Fruit fly (Drosophila melanogaster) whole organism, embryonic: ENCODE measurements around the gene scyl.

Source experiments
- CG10462 ChIP-seq: fragments of 200-800 bp; sonication (Bioruptor generic); optimal IDR thresholded peaks from 2 replicates; lab custom pipeline; 2016; ENCODE audit warnings: missing biosample characterization, missing genetic modification characterization
- CG11560 ChIP-seq: fragments of 200-800 bp; sonication (Bioruptor generic); IDR thresholded peaks from 3 replicates; pipeline ENCODE4 v1.3.6; 2022; ENCODE audit warnings: missing biosample characterization, missing genetic modification characterization
- CG11696 ChIP-seq: fragments of 200-800 bp; sonication (Bioruptor generic); IDR thresholded peaks from 2 replicates; pipeline ENCODE4 v1.3.6; 2022; ENCODE audit warnings: missing biosample characterization, missing genetic modification characterization
- CG12659 ChIP-seq: fragments of 200-800 bp; sonication (Bioruptor generic); optimal IDR thresholded peaks from 3 replicates; lab custom pipeline; 2017; ENCODE audit warnings: mild to moderate bottlenecking, missing biosample characterization, missing genetic modification reagents, missing genetic modification characterization
- CG14014 ChIP-seq: fragments of 200-800 bp; sonication (Bioruptor generic); IDR thresholded peaks from 2 replicates; pipeline ENCODE4 v1.3.6; 2022; ENCODE audit warnings: missing biosample characterization, missing genetic modification characterization
- CG14710 ChIP-seq: fragments of 200-800 bp; sonication (Bioruptor generic); optimal IDR thresholded peaks from 3 replicates; lab custom pipeline; 2019; ENCODE audit warnings: missing biosample characterization, mild to moderate bottlenecking, missing genetic modification characterization, moderate library complexity
- CG17328 ChIP-seq: fragments of 200-800 bp; sonication (Bioruptor generic); IDR thresholded peaks from 2 replicates; pipeline ENCODE4 v1.3.6; 2022; ENCODE audit warnings: missing biosample characterization, missing genetic modification characterization
- CG17359 ChIP-seq: fragments of 200-800 bp; sonication (Bioruptor generic); optimal IDR thresholded peaks from 3 replicates; lab custom pipeline; 2018; ENCODE audit warnings: missing biosample characterization, mild to moderate bottlenecking, missing genetic modification characterization, moderate library complexity
- CG2202 ChIP-seq: fragments of 200-800 bp; sonication (Bioruptor generic); optimal IDR thresholded peaks from 2 replicates; lab custom pipeline; 2018; ENCODE audit warnings: missing biosample characterization, mild to moderate bottlenecking, missing genetic modification characterization
- CG32772 ChIP-seq: fragments of 200-800 bp; sonication (Bioruptor generic); IDR thresholded peaks from 2 replicates; pipeline ENCODE4 v1.3.6; 2022; ENCODE audit warnings: missing biosample characterization, missing genetic modification characterization
- CG34422 ChIP-seq: fragments of 200-800 bp; sonication (Bioruptor generic); IDR thresholded peaks from 3 replicates; pipeline ENCODE4 v1.3.6; 2022; ENCODE audit warnings: missing biosample characterization, missing genetic modification characterization
- CG3847 ChIP-seq: fragments of 200-800 bp; sonication (Bioruptor generic); IDR thresholded peaks from 2 replicates; pipeline ENCODE4 v1.3.6; 2022; ENCODE audit warnings: missing biosample characterization, missing genetic modification characterization
- CG5953 ChIP-seq: fragments of 200-800 bp; sonication (Bioruptor generic); IDR thresholded peaks from 2 replicates; pipeline ENCODE4 v1.3.6; 2022; ENCODE audit warnings: missing biosample characterization, missing genetic modification characterization
- CG9215 ChIP-seq: fragments of 200-800 bp; sonication (Bioruptor generic); IDR thresholded peaks from 2 replicates; pipeline ENCODE4 v1.3.6; 2022; ENCODE audit warnings: missing biosample characterization, missing genetic modification characterization
- CG9876 ChIP-seq: fragments of 200-800 bp; sonication (Bioruptor generic); optimal IDR thresholded peaks from 2 replicates; lab custom pipeline; 2016; ENCODE audit warnings: missing biosample characterization, missing genetic modification characterization
- CoRest ChIP-seq: fragments of 200-800 bp; sonication (Bioruptor generic); optimal IDR thresholded peaks from 3 replicates; lab custom pipeline; 2018; ENCODE audit warnings: missing biosample characterization, mild to moderate bottlenecking, missing genetic modification characterization, moderate library complexity
- D ChIP-seq, 2 experiments: fragments of 200-800 bp in 1 of 2; fragments of >200 bp in 1 of 2; sonication (Bioruptor generic) in 1 of 2; optimal IDR thresholded peaks; 2 replicates in 1 of 2; 3 replicates in 1 of 2; lab custom pipeline; 2017; ENCODE audit warnings: mild to moderate bottlenecking in 1 of 2, missing biosample characterization in 1 of 2, missing genetic modification characterization in 1 of 2, missing genetic modification reagents in 1 of 2
- D19A ChIP-seq: fragments of 200-800 bp; optimal IDR thresholded peaks from 3 replicates; lab custom pipeline; 2019; ENCODE audit warnings: missing biosample characterization, mild to moderate bottlenecking, missing genetic modification characterization, moderate library complexity
- Ets65A ChIP-seq: fragments of 200-800 bp; sonication (Bioruptor generic); peaks from one replicate; lab custom pipeline; 2016; ENCODE audit warnings: missing biosample characterization, missing genetic modification characterization
- GATAe ChIP-seq: fragments of 200-800 bp; sonication (Bioruptor generic); conservative IDR thresholded peaks from 2 replicates; pipeline ENCODE4 v1.3.6; 2022; ENCODE audit warnings: missing biosample characterization, missing genetic modification characterization
- Lhr ChIP-seq: fragments of 200-800 bp; sonication (Bioruptor generic); optimal IDR thresholded peaks from 3 replicates; lab custom pipeline; 2017; ENCODE audit warnings: mild to moderate bottlenecking, missing biosample characterization, missing genetic modification reagents, missing genetic modification characterization
- NC2α ChIP-seq: fragments of 200-800 bp; sonication (Bioruptor generic); optimal IDR thresholded peaks from 2 replicates; lab custom pipeline; 2016; ENCODE audit warnings: missing biosample characterization, missing genetic modification characterization
- NFAT ChIP-seq: fragments of 200-800 bp; sonication (Bioruptor generic); IDR thresholded peaks from 2 replicates; pipeline ENCODE4 v1.3.6; 2022; ENCODE audit warnings: missing biosample characterization, missing genetic modification characterization
- Oaz ChIP-seq: fragments of 200-800 bp; sonication (Bioruptor generic); IDR thresholded peaks from 2 replicates; pipeline ENCODE4 v1.3.6; 2022; ENCODE audit warnings: missing biosample characterization, missing genetic modification characterization
- Ravus ChIP-seq: fragments of 200-800 bp; sonication (Bioruptor generic); IDR thresholded peaks from 2 replicates; pipeline ENCODE4 v1.3.6; 2022; ENCODE audit warnings: missing biosample characterization, missing genetic modification characterization
- Scr ChIP-seq: fragments of 200-800 bp; sonication (Bioruptor generic); IDR thresholded peaks from 2 replicates; pipeline ENCODE4 v1.3.6; 2022; ENCODE audit warnings: missing biosample characterization, missing genetic modification characterization; ENCODE audit not compliant: partially characterized antibody
- Spps ChIP-seq: fragments of 200-800 bp; sonication (Bioruptor generic); optimal IDR thresholded peaks from 2 replicates; lab custom pipeline; 2018; ENCODE audit warnings: missing biosample characterization, mild to moderate bottlenecking, missing genetic modification characterization
- Xrp1 ChIP-seq: fragments of 200-800 bp; sonication (Bioruptor generic); IDR thresholded peaks from 2 replicates; pipeline ENCODE4 v1.3.6; 2022; ENCODE audit warnings: missing biosample characterization, missing genetic modification characterization
- bowl ChIP-seq: fragments of 200-800 bp; sonication (Bioruptor generic); IDR thresholded peaks from 2 replicates; pipeline ENCODE4 v1.3.6; 2022; ENCODE audit warnings: missing biosample characterization, missing genetic modification characterization
- cas ChIP-seq: fragments of 200-800 bp; sonication (Bioruptor generic); IDR thresholded peaks from 2 replicates; pipeline ENCODE4 v1.3.6; 2022; ENCODE audit warnings: missing biosample characterization, missing genetic modification characterization
- chm ChIP-seq: fragments of 200-800 bp; sonication (Bioruptor generic); IDR thresholded peaks from 2 replicates; pipeline ENCODE4 v1.3.6; 2022; ENCODE audit warnings: missing biosample characterization, missing genetic modification characterization
- crc ChIP-seq: fragments of 200-800 bp; sonication (Bioruptor generic); optimal IDR thresholded peaks from 2 replicates; lab custom pipeline; 2016; ENCODE audit warnings: missing biosample characterization, missing genetic modification characterization
- crp ChIP-seq, 2 experiments: fragments of 200-800 bp; sonication (Bioruptor generic); optimal IDR thresholded peaks; 2 replicates in 1 of 2; 3 replicates in 1 of 2; lab custom pipeline; 2017; ENCODE audit warnings: missing biosample characterization in 2 of 2, missing genetic modification characterization in 2 of 2, mild to moderate bottlenecking in 1 of 2, moderate library complexity in 1 of 2
- dmrt11E ChIP-seq: fragments of 200-800 bp; sonication (Bioruptor generic); optimal IDR thresholded peaks from 3 replicates; lab custom pipeline; 2018; ENCODE audit warnings: missing biosample characterization, mild to moderate bottlenecking, missing genetic modification characterization, moderate library complexity
- exex ChIP-seq: fragments of 200-800 bp; sonication (Bioruptor generic); optimal IDR thresholded peaks from 4 replicates; lab custom pipeline; 2018; ENCODE audit warnings: missing biosample characterization, mild to moderate bottlenecking, missing genetic modification characterization, moderate library complexity
- ftz-f1 ChIP-seq: fragments of 200-800 bp; sonication (Bioruptor generic); optimal IDR thresholded peaks from 2 replicates; lab custom pipeline; 2016; ENCODE audit warnings: missing biosample characterization, missing genetic modification characterization
- gsb ChIP-seq: fragments of 200-800 bp; sonication (Bioruptor generic); IDR thresholded peaks from 2 replicates; pipeline ENCODE4 v1.3.6; 2022; ENCODE audit warnings: missing biosample characterization, missing genetic modification characterization
- hth ChIP-seq: fragments of >200 bp; optimal IDR thresholded peaks from 2 replicates; lab custom pipeline; 2017; ENCODE audit warnings: inconsistent platforms
- ind ChIP-seq: fragments of 200-800 bp; sonication (Bioruptor generic); optimal IDR thresholded peaks from 3 replicates; lab custom pipeline; 2016; ENCODE audit warnings: missing biosample characterization, missing genetic modification characterization
- inv ChIP-seq: fragments of 200-800 bp; sonication (Bioruptor generic); IDR thresholded peaks from 2 replicates; pipeline ENCODE4 v1.3.6; 2022; ENCODE audit warnings: missing biosample characterization, missing genetic modification characterization; ENCODE audit not compliant: partially characterized antibody
- ken ChIP-seq: fragments of 200-800 bp; sonication (Bioruptor generic); IDR thresholded peaks from 3 replicates; pipeline ENCODE4 v1.3.6; 2022; ENCODE audit warnings: missing biosample characterization, missing genetic modification characterization
- luna ChIP-seq: fragments of 200-800 bp; sonication (Bioruptor generic); optimal IDR thresholded peaks from 2 replicates; lab custom pipeline; 2016; ENCODE audit warnings: missing biosample characterization, missing genetic modification characterization
- pros ChIP-seq: fragments of 200-800 bp; sonication (Bioruptor generic); optimal IDR thresholded peaks from 3 replicates; lab custom pipeline; 2019; ENCODE audit warnings: missing biosample characterization, mild to moderate bottlenecking, missing genetic modification characterization, moderate library complexity
- sens ChIP-seq: fragments of 200-800 bp; sonication (Bioruptor generic); peaks from one replicate; lab custom pipeline; 2016; ENCODE audit warnings: missing biosample characterization, missing genetic modification characterization
- slou ChIP-seq: fragments of 200-800 bp; sonication (Bioruptor generic); optimal IDR thresholded peaks from 3 replicates; lab custom pipeline; 2016; ENCODE audit warnings: missing biosample characterization, missing genetic modification characterization
- sna ChIP-seq: fragments of 200-800 bp; sonication (Bioruptor generic); IDR thresholded peaks from 2 replicates; pipeline ENCODE4 v1.3.6; 2022; ENCODE audit warnings: missing biosample characterization, missing genetic modification characterization; ENCODE audit not compliant: partially characterized antibody
- ssp ChIP-seq: fragments of 200-800 bp; sonication (Bioruptor generic); IDR thresholded peaks from 2 replicates; pipeline ENCODE4 v1.3.6; 2022; ENCODE audit warnings: missing biosample characterization, missing genetic modification characterization
- trem ChIP-seq: fragments of 200-800 bp; optimal IDR thresholded peaks from 3 replicates; lab custom pipeline; 2019; ENCODE audit warnings: missing biosample characterization, mild to moderate bottlenecking, missing genetic modification characterization, moderate library complexity
- twi ChIP-seq: fragments of 200-800 bp; optimal IDR thresholded peaks from 2 replicates; lab custom pipeline; 2019; ENCODE audit warnings: missing biosample characterization, mild to moderate bottlenecking, missing genetic modification characterization, moderate library complexity
- usp ChIP-seq: fragments of >200 bp; optimal IDR thresholded peaks from 2 replicates; lab custom pipeline; 2017; ENCODE audit warnings: missing biosample characterization, missing genetic modification characterization

Gene scyl

DNA sequence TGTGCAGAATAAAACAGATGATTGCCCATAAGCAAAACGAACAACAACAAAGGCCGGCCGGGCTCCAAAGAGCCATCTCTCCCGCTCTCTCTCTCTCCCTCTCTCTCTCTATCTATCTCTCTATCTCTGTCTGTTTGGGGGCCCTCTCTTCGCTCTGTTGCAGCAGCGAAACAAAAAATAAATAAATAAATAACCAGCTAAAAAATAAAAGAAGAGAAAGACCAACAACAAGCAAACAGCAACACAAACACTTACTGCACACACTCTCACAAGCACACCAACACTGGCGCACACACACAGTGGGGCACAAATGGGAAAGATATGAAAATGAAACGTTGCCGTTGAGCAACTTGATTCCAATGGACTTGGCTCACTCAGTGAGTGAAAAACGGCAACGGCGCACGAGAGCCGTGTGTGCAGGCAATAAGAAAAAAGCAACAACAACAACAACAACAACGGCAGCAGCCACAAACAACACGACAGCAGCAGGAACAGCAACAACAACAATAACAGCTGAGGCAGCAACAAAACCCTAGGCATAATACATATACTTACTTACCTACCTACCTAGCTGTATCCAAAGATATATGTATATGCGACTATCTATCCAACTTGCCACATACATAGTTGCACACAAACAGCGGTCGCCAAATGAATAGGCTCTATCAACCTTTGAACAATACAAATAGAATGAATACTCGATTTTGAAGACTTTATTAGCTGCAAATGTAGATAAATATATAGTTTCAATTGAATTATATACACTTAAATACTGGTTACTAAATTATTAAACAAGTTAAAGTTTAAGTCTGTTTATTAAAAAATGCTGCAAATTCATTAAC, 5.8 kb upstream of the scyl start (continued):
- no peak for TF ChIP-seq inv (GFP tag; lab: Robert Waterston, UW)
- no peak for TF ChIP-seq CG14014 (GFP tag; lab: Robert Waterston, UW)
- TF ChIP-seq CG11696 (GFP tag; lab: Robert Waterston, UW), result peak; percentile 56; the same call in 1 of the 2 replicates
- TF ChIP-seq dmrt11E (tag; lab: Kevin White, UChicago), result no peak
- no peak for TF ChIP-seq CG9215
- TF ChIP-seq gsb, result 0 out of 2 replicates have a peak, but pooled peaks have one; percentile 17
- no peak for TF ChIP-seq NFAT (GFP tag; lab: Robert Waterston, UW)
- no peak for TF ChIP-seq D19A (tag; lab: Kevin White, UChicago)
- no peak for TF ChIP-seq CG3847
- TF ChIP-seq CG2202 (tag; lab: Kevin White, UChicago), result peak; percentile 18
- TF ChIP-seq CG32772, result no peak
- TF ChIP-seq D (optimal IDR thresholded peaks at IDR 0.05; lab: Kevin White, UChicago), result no peak
- TF ChIP-seq D (GFP tag; optimal IDR thresholded peaks at IDR 0.05; lab: Kevin White, UChicago), result no peak
- TF ChIP-seq ftz-f1 (GFP tag; lab: Kevin White, UChicago), result no peak
- no peak; the same call in 1 of the 2 replicates for TF ChIP-seq CG17328
- TF ChIP-seq Ravus, result no peak
- no peak for TF ChIP-seq crc (GFP tag; lab: Kevin White, UChicago)
- no peak for TF ChIP-seq CG14710 (tag; lab: Kevin White, UChicago)
- no peak for TF ChIP-seq cas
- TF ChIP-seq crp (GFP tag; optimal IDR thresholded peaks at IDR 0.05; lab: Kevin White, UChicago), result peak in 1 of 2 experiments; percentile 61
- peak; percentile 75 for TF ChIP-seq pros (GFP tag; lab: Kevin White, UChicago)
- TF ChIP-seq Spps, result peak; percentile 9
- peak; percentile 49 for TF ChIP-seq Ets65A (GFP tag; lab: Kevin White, UChicago)
- no peak for TF ChIP-seq CG5953
- no peak for TF ChIP-seq CG17359 (tag; lab: Kevin White, UChicago)
- peak; percentile 77 for TF ChIP-seq sens (GFP tag; lab: Kevin White, UChicago)
- TF ChIP-seq exex (tag; lab: Kevin White, UChicago), result no peak
- TF ChIP-seq Oaz, result no peak
- peak; percentile 51; the same call in 1 of the 2 replicates for TF ChIP-seq Xrp1 (GFP tag; lab: Robert Waterston, UW)
- no peak for TF ChIP-seq CG10462 (GFP tag; lab: Kevin White, UChicago)
- peak; percentile 14 for TF ChIP-seq CG9876 (GFP tag; lab: Kevin White, UChicago)
- TF ChIP-seq Scr (GFP tag; lab: Robert Waterston, UW), result no peak; the same call in 1 of the 2 replicates
- TF ChIP-seq bowl (GFP tag; lab: Robert Waterston, UW), result no peak
- TF ChIP-seq GATAe (GFP tag; lab: Robert Waterston, UW), result no peak
- TF ChIP-seq NC2α, result peak; percentile 53
- no peak for TF ChIP-seq slou
- TF ChIP-seq usp, result no peak
- peak; percentile 3 for TF ChIP-seq trem (tag; lab: Kevin White, UChicago)
- no peak for TF ChIP-seq ken
- TF ChIP-seq twi (tag; lab: Kevin White, UChicago), result no peak
- TF ChIP-seq Lhr, result no peak
- no peak for TF ChIP-seq luna (GFP tag; lab: Kevin White, UChicago)
- TF ChIP-seq ind (GFP tag; lab: Kevin White, UChicago), result no peak
- peak; percentile 15; the same call in 1 of the 3 replicates for TF ChIP-seq CG34422 (GFP tag; lab: Robert Waterston, UW)
- TF ChIP-seq CG12659 (GFP tag; lab: Kevin White, UChicago), result no peak
- TF ChIP-seq hth (lab: Kevin White, UChicago), result no peak
- no peak for TF ChIP-seq ssp (GFP tag; lab: Robert Waterston, UW)
- peak; percentile 80 for TF ChIP-seq chm
- TF ChIP-seq CoRest, result no peak
- 0 out of 2 replicates have a peak, but pooled peaks have one; percentile 61 for TF ChIP-seq sna (GFP tag; lab: Robert Waterston, UW)
- TF ChIP-seq CG11560, result no peak
